Fruit fly (Drosophila melanogaster): ENCODE measurements around the gene CG5653.

CG5653 gene

DNA sequence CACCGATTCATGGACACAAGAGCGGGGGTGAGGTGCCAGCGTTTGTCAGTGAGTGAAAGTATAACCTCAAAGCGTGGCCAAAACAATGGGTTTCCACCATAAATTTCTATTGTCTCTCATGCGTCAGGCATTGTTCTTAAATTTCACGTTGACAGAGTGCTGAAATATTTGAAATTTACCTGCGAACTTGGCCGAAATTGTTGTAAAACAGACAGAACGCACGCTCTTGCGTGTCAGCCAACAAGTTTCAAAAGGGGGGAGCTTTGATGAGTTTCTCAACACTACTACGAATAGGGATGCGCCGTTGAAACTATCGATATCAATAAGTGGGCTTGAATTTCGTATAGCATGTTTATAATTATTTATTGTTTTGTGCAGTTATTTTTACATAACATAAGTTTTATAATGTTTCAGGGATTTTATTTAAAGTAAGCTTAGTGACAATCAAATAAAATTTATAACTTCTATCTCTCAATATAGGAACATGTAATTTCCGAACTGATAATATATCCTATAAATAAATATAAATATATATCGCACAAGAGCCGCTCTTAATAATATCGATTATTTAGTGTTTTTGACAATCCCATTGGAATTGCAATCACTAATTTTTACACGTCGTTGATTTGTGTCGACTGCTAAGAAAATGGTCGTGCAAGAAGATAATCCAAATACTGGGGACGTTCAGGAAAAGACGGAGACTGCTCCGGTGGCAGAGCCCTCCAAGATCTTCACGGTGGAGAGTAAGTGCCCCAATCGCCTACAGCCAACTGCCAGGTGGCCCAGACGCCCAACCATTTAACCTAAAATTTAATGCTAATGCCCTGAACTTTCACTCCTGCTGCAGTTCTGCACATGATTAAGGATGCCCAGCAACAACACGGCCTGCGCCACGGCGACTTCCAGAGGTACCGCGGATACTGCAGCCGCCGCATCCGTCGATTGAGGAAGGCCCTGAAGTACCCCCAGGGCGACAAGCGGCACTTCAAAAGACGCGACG lies 8.6 kb upstream of the CG5653 start, which contains the start of the genes pix and Srp68:
TSS of gene pix (minus strand) at position 288 of the 1,000 bp plus-strand sequence.
TSS of gene Srp68 (plus strand) at position 569 of the 1,000 bp plus-strand sequence.
- TF ChIP-seq CG15710 (tag; optimal IDR thresholded peaks at IDR 0.05), result peak; percentile 65
- peak; percentile 63 for TF ChIP-seq CG8159 (tag; optimal IDR thresholded peaks at IDR 0.05)
- TF ChIP-seq D1 (tag; optimal IDR thresholded peaks at IDR 0.05), result no peak
- peak; percentile 59; the same call in 1 of the 3 replicates for TF ChIP-seq fd96Ca (GFP tag; IDR thresholded peaks at IDR 0.05)
- TF ChIP-seq CG10348 (GFP tag; IDR thresholded peaks at IDR 0.05), result no peak
- no peak for TF ChIP-seq EcR (GFP tag; optimal IDR thresholded peaks at IDR 0.05)
- 0 out of 2 replicates have a peak, but pooled peaks have one; percentile 25 for TF ChIP-seq CG12605 (GFP tag; IDR thresholded peaks at IDR 0.05)
- TF ChIP-seq Pif1B (GFP tag; optimal IDR thresholded peaks at IDR 0.05), result no peak
- peak; percentile 34 for TF ChIP-seq Snoo (tag; optimal IDR thresholded peaks at IDR 0.05)
- TF ChIP-seq Pif1A (GFP tag; optimal IDR thresholded peaks at IDR 0.05), result no peak
- TF ChIP-seq rn (GFP tag; IDR thresholded peaks at IDR 0.05), result no peak
- no peak for TF ChIP-seq CG14655 (GFP tag; optimal IDR thresholded peaks at IDR 0.05)
- TF ChIP-seq CG13204 (GFP tag; optimal IDR thresholded peaks at IDR 0.05), result no peak
- TF ChIP-seq CG17806 (tag; optimal IDR thresholded peaks at IDR 0.05), result peak; percentile 24
- peak; percentile 47 for TF ChIP-seq CG9948 (tag; optimal IDR thresholded peaks at IDR 0.05)
- no peak for TF ChIP-seq CG8301 (tag; optimal IDR thresholded peaks at IDR 0.05)
- TF ChIP-seq gl (tag; optimal IDR thresholded peaks at IDR 0.05), result no peak
- peak; percentile 30; the same call in 1 of the 2 replicates for TF ChIP-seq CG32121 (GFP tag; IDR thresholded peaks at IDR 0.05)
- no peak for TF ChIP-seq CG34367 (tag; optimal IDR thresholded peaks at IDR 0.05)
- no peak for TF ChIP-seq Ets98B (GFP tag; IDR thresholded peaks at IDR 0.05)

DNA sequence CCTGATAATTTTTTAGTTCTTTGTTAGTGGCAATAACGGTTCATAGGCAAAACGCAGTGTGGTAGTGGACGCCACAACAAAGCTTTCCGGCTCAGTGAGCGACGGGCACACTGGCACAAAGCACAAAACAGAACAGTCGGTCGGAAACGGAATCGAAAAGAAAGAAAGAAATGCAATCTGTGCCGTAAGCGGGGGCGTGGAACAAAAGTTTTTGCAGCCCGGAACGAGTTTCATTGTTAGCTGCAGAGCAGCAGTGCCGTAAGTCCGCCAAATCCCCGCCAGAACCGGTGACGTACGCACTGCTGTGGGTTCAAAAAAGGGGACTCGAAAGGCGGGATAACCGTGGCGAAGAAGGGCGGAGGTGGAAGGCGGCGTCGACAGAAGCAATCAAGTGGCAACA lies 2.3 kb upstream of the CG5653 start, which contains the start of gene CG5026:
TSS of gene CG5026 (plus strand) at position 92 of the 400 bp plus-strand sequence.
- TF ChIP-seq CG17806 (tag; optimal IDR thresholded peaks at IDR 0.05), result no peak
- peak; percentile 2 for TF ChIP-seq EcR (GFP tag; optimal IDR thresholded peaks at IDR 0.05)

DNA sequence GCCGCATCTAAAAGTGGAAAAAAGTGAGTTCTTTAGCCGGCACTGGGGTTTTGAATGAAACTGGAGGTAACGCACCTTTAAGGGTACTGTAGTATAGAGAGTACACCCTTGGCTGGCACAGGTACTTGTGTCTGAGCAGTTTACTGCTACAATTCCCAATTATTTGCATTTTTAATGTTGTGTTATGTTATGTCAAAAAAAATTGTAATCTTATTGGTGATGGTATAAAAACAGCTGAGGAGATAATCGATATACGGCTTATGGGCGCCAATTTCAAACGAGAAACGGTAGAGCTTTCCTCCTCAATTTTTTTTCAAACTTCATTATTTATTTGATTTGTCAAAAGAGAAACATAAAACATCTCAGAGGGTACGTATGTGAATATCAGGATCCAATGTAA lies 1.7 kb downstream of the CG5653 start, which contains the start of gene ValRS-m:
TSS of gene ValRS-m (minus strand) at position 312 of the 400 bp plus-strand sequence.
- no peak for TF ChIP-seq CG8301 (tag; optimal IDR thresholded peaks at IDR 0.05)
- TF ChIP-seq CG15710 (tag; optimal IDR thresholded peaks at IDR 0.05), result no peak
- TF ChIP-seq CG8159 (tag; optimal IDR thresholded peaks at IDR 0.05), result no peak
- no peak for TF ChIP-seq D1 (tag; optimal IDR thresholded peaks at IDR 0.05)
- no peak for TF ChIP-seq CG4496 (GFP tag; IDR thresholded peaks at IDR 0.05)
- TF ChIP-seq Pif1A (GFP tag; optimal IDR thresholded peaks at IDR 0.05), result no peak
- TF ChIP-seq Pif1B (GFP tag; optimal IDR thresholded peaks at IDR 0.05), result no peak
- TF ChIP-seq CG34367 (tag; optimal IDR thresholded peaks at IDR 0.05), result no peak
- no peak for TF ChIP-seq CG17806 (tag; optimal IDR thresholded peaks at IDR 0.05)

DNA sequence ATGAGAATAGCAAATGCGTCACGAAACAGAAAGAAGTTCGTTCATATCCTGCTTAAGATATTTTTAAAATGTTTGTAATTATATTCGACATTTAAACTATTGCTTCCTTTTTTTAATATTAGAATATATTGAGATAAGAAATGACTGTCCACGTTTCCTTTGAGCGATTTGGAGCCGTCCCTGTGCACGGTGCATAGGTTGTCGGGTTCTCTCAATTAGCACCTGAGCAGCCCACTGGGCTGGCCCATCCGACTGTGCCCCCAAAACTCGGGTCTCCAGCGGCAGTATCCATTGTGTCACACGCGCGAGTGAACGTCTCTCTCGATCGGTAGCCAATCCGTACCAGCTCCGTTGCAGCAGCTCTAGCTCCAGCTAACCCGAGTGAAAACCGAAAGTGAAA lies 7.6 kb downstream of the CG5653 start, which contains the start of gene CG13313:
TSS of gene CG13313 (plus strand) at position 301 of the 400 bp plus-strand sequence.
- no peak for TF ChIP-seq CG32121 (GFP tag; IDR thresholded peaks at IDR 0.05)
- TF ChIP-seq CG34367 (tag; optimal IDR thresholded peaks at IDR 0.05), result no peak
- TF ChIP-seq CG14655 (GFP tag; optimal IDR thresholded peaks at IDR 0.05), result no peak
- TF ChIP-seq Snoo (tag; optimal IDR thresholded peaks at IDR 0.05), result no peak
- no peak for TF ChIP-seq Pif1A (GFP tag; optimal IDR thresholded peaks at IDR 0.05)

DNA sequence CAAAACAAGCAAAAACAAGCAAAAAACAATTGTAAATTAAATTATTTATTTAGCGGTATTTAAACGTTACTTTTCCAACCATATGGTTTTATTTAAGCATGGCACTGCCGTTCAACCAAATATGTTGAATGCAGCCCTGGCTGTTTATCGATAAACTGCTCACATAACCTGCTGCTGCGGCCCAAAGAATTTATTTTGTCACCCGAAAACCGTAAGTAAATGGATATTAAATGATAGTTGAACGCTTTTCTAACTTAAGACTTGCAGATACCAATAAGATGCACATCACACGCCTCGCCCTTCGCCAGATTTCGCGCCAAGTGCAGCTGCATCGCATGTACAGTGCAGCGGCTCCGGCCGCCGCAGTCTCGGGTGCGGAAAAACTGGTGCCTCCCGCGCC lies 9.5 kb downstream of the CG5653 start, which contains the start of gene mRpL12:
TSS of gene mRpL12 (plus strand) at position 123 of the 400 bp plus-strand sequence.
- TF ChIP-seq CG8159 (tag; optimal IDR thresholded peaks at IDR 0.05), result no peak
- no peak for TF ChIP-seq EcR (GFP tag; optimal IDR thresholded peaks at IDR 0.05)
- no peak for TF ChIP-seq Pif1A (GFP tag; optimal IDR thresholded peaks at IDR 0.05)
- TF ChIP-seq CG8301 (tag; optimal IDR thresholded peaks at IDR 0.05), result no peak

DNA sequence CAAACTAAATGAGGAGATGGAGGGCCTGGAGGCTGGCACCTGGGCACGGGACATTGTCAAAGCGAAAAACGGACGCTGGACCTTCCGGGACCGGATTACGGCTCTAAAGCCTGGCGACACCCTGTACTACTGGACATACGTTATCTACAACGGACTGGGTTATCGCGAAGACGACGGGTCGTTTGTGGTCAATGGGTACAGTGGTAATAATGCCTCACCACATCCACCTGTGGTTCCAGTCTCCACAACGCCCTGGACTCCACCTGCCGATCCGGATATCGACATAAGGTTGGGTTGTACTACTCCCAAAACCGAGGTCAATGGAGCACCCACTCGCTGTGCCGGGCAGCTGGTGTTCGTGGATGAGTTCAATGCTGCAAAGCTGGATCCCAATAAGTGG lies 11.0 kb downstream of the CG5653 start:
- TF ChIP-seq CG17806 (tag; optimal IDR thresholded peaks at IDR 0.05) (no peak), Snoo (tag; optimal IDR thresholded peaks at IDR 0.05) (no peak), CG32121 (GFP tag; IDR thresholded peaks at IDR 0.05) (no peak)

DNA sequence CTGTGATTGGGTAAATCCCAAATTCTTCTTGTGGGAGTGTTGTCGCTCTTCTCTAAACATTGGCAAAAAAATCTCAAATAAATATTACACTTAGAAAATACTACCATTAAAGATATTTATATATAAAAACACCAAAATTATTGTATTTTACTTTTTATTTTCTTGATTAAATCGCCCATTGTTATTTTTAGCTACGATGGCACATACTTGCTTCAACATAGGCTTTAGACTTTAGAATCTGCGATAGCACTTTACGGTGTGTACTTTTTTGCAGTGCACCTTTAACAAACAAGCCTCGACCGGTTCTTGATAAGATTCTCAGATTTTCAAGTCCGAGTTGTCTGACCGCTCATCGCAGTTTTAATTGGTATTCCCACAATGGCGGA lies 11.5 kb downstream of the CG5653 start, which contains the start of gene GNBP3:
TSS of gene GNBP3 (plus strand) at position 374 of the 386 bp plus-strand sequence.
- TF ChIP-seq CG32121 (GFP tag; IDR thresholded peaks at IDR 0.05) (peak; percentile 20; the same call in 1 of the 2 replicates), fd96Ca (GFP tag; IDR thresholded peaks at IDR 0.05) (peak; percentile 91), CG13204 (GFP tag; optimal IDR thresholded peaks at IDR 0.05) (peak; percentile 84), CG15710 (tag; optimal IDR thresholded peaks at IDR 0.05) (peak; percentile 88), CG17806 (tag; optimal IDR thresholded peaks at IDR 0.05) (peak; percentile 92), D1 (tag; optimal IDR thresholded peaks at IDR 0.05) (no peak), Pif1B (GFP tag; optimal IDR thresholded peaks at IDR 0.05) (peak; percentile 97), CG34367 (tag; optimal IDR thresholded peaks at IDR 0.05) (peak; percentile 88), Ets98B (GFP tag; IDR thresholded peaks at IDR 0.05) (peak; percentile 90), EcR (GFP tag; optimal IDR thresholded peaks at IDR 0.05) (peak; percentile 85), Pif1A (GFP tag; optimal IDR thresholded peaks at IDR 0.05) (no peak), CG14655 (GFP tag; optimal IDR thresholded peaks at IDR 0.05) (peak; percentile 95), CG12605 (GFP tag; IDR thresholded peaks at IDR 0.05) (peak; percentile 89), CG8301 (tag; optimal IDR thresholded peaks at IDR 0.05) (peak; percentile 93), CG9948 (tag; optimal IDR thresholded peaks at IDR 0.05) (peak; percentile 88), CG10348 (GFP tag; IDR thresholded peaks at IDR 0.05) (no peak), Snoo (tag; optimal IDR thresholded peaks at IDR 0.05) (peak; percentile 96), CG4496 (GFP tag; IDR thresholded peaks at IDR 0.05) (peak; percentile 92), gl (tag; optimal IDR thresholded peaks at IDR 0.05) (peak; percentile 83), rn (GFP tag; IDR thresholded peaks at IDR 0.05) (peak; percentile 42; the same call in 1 of the 2 replicates), CG8159 (tag; optimal IDR thresholded peaks at IDR 0.05) (peak; percentile 94)
